Worm (Caenorhabditis elegans): ENCODE measurements around the gene ztf-31.
"Not testable (repeated sequence)": the region's sequence is repeated elsewhere in the genome, so short reads cannot be mapped to it uniquely, and the experiment has no call there.

DNA sequence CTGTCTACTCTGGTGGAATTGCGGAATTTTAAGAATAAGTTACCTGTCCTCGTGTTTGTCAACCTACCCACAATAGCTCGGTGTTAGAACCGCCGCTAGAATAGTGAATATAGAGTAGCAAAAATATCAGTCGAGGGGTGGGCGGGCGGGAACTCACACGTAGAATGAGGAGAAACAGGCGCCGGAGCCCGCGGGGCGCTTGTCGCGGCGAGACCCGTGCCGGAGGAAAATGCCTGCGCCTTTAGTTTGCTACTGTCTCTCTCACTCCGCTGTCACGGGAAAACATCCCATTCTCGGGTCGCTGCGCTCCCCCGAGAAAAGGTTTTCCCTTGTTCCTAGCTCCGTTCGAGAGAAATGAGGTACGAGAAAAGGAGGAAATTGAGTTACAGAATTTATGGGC lies 5.5 kb upstream of the ztf-31 start:
- not testable (repeated sequence) for TF ChIP-seq pqm-1 (tag; optimal IDR thresholded peaks at IDR 0.05); ZK546.5 (tag; optimal IDR thresholded peaks at IDR 0.05); snpc-4 (tag; optimal IDR thresholded peaks at IDR 0.05); nhr-41 (GFP tag; IDR thresholded peaks at IDR 0.05)
